Worm (Caenorhabditis elegans) whole organism, L1 larva: ENCODE results near the gene ari-1.4.
"Not testable (repeated sequence)": the region's sequence is repeated elsewhere in the genome, so short reads cannot be mapped to it uniquely, and the experiment has no call there.

Experiments used
- C16A3.4 ChIP-seq: fragments of 150-350 bp; optimal IDR thresholded peaks from 2 replicates; lab custom pipeline; 2014; ENCODE audit warnings: missing biosample characterization, missing genetic modification characterization
- nhr-237 ChIP-seq: fragments of 150-350 bp; optimal IDR thresholded peaks from 2 replicates; lab custom pipeline; 2014; ENCODE audit warnings: missing biosample characterization, missing genetic modification characterization

DNA sequence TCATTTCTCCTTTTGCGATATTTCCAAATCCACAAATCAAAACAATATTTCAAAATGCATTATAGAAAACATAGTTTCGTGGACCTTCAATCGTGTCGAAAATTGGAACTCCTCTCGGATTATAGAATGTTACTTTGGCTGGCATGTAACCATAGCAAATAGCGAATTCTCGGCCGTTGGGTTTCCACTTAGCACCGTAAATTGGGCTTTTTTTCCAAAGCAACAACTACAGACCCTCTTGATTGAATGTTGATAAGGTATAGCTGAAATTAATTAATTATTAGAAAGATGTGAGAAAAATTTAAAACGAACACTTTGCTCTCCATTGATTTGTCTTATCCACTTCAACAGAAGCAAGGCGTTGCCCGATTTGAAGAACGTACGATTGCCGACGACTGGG, 7.0 kb downstream of the ari-1.4 start, which contains the start of gene Y73F8A.32:
- not testable (repeated sequence) for TF ChIP-seq C16A3.4; nhr-237 (tag; lab: Kevin White, UChicago)
